Fruit fly (Drosophila melanogaster) whole organism, embryonic: ENCODE data around the gene Bcs1.
A peak's percentile ranks its signal among the peaks of the same experiment; 100 is the strongest.

Source experiments
- Asciz ChIP-seq: fragments of 200-800 bp; sonication (Bioruptor generic); optimal IDR thresholded peaks from 2 replicates; lab custom pipeline; 2017; ENCODE audit warnings: missing biosample characterization, mild to moderate bottlenecking, missing genetic modification characterization, missing genetic modification reagents
- CG10274 ChIP-seq: fragments of 200-800 bp; sonication (Bioruptor generic); optimal IDR thresholded peaks from 3 replicates; lab custom pipeline; 2017; ENCODE audit warnings: missing biosample characterization, mild to moderate bottlenecking, missing genetic modification characterization
- CG13424 ChIP-seq: fragments of 200-800 bp; sonication (Bioruptor generic); optimal IDR thresholded peaks from 2 replicates; lab custom pipeline; 2019; ENCODE audit warnings: missing biosample characterization, mild to moderate bottlenecking, missing genetic modification characterization, moderate library complexity
- CG14710 ChIP-seq: fragments of 200-800 bp; sonication (Bioruptor generic); optimal IDR thresholded peaks from 3 replicates; lab custom pipeline; 2019; ENCODE audit warnings: missing biosample characterization, mild to moderate bottlenecking, missing genetic modification characterization, moderate library complexity
- CG16779 ChIP-seq: fragments of 200-800 bp; sonication (Bioruptor generic); IDR thresholded peaks from 2 replicates; pipeline ENCODE4 v1.3.6; 2022; ENCODE audit warnings: missing biosample characterization, missing genetic modification characterization
- CG16863 ChIP-seq: fragments of 200-800 bp; sonication (Bioruptor generic); optimal IDR thresholded peaks from 3 replicates; lab custom pipeline; 2016; ENCODE audit warnings: missing biosample characterization, missing genetic modification characterization
- CG17829 ChIP-seq: fragments of 200-800 bp; optimal IDR thresholded peaks from 2 replicates; lab custom pipeline; 2019; ENCODE audit warnings: missing biosample characterization, mild to moderate bottlenecking, missing genetic modification characterization, moderate library complexity
- CG18262 ChIP-seq: fragments of 200-800 bp; optimal IDR thresholded peaks from 3 replicates; lab custom pipeline; 2019; ENCODE audit warnings: missing biosample characterization, mild to moderate bottlenecking, missing genetic modification characterization, moderate library complexity
- CG2202 ChIP-seq: fragments of 200-800 bp; sonication (Bioruptor generic); optimal IDR thresholded peaks from 2 replicates; lab custom pipeline; 2018; ENCODE audit warnings: missing biosample characterization, mild to moderate bottlenecking, missing genetic modification characterization
- CG4360 ChIP-seq: fragments of 200-800 bp; sonication (Bioruptor generic); IDR thresholded peaks from 2 replicates; pipeline ENCODE4 v1.3.6; 2022; ENCODE audit warnings: missing biosample characterization, missing genetic modification characterization
- CG4404 ChIP-seq: fragments of 200-800 bp; sonication (Bioruptor generic); IDR thresholded peaks from 2 replicates; pipeline ENCODE4 v1.3.6; 2022; ENCODE audit warnings: missing biosample characterization, missing genetic modification characterization
- CG5180 ChIP-seq: fragments of 200-800 bp; sonication (Bioruptor generic); optimal IDR thresholded peaks from 3 replicates; lab custom pipeline; 2017; ENCODE audit warnings: missing biosample characterization, missing genetic modification characterization, mild to moderate bottlenecking, moderate library complexity, missing genetic modification reagents
- CG7928 ChIP-seq: fragments of 200-800 bp; sonication (Bioruptor generic); optimal IDR thresholded peaks from 2 replicates; lab custom pipeline; 2017; ENCODE audit warnings: missing biosample characterization, mild to moderate bottlenecking, missing genetic modification characterization
- CG9797 ChIP-seq: fragments of 200-800 bp; sonication (Bioruptor generic); optimal IDR thresholded peaks from 3 replicates; lab custom pipeline; 2018; ENCODE audit warnings: missing biosample characterization, mild to moderate bottlenecking, missing genetic modification characterization
- Dek ChIP-seq: fragments of 200-800 bp; sonication (Bioruptor generic); optimal IDR thresholded peaks from 3 replicates; lab custom pipeline; 2019; ENCODE audit warnings: missing biosample characterization, mild to moderate bottlenecking, missing genetic modification characterization, moderate library complexity
- Dfd ChIP-seq, 2 experiments: fragments of >200 bp; optimal IDR thresholded peaks; 2 replicates each; lab custom pipeline; 2017; ENCODE audit warnings: missing biosample characterization in 2 of 2, missing genetic modification characterization in 2 of 2
- Dip3 ChIP-seq: fragments of 200-800 bp; sonication (Bioruptor generic); optimal IDR thresholded peaks from 3 replicates; lab custom pipeline; 2016; ENCODE audit warnings: missing biosample characterization, missing genetic modification characterization
- E2f1 ChIP-seq: fragments of 200-800 bp; sonication (Bioruptor generic); IDR thresholded peaks from 2 replicates; pipeline ENCODE4 v1.3.6; 2022; ENCODE audit warnings: missing biosample characterization, missing genetic modification characterization
- Fer3 ChIP-seq: fragments of 200-800 bp; sonication (Bioruptor generic); optimal IDR thresholded peaks from 2 replicates; lab custom pipeline; 2018; ENCODE audit warnings: missing biosample characterization, mild to moderate bottlenecking, missing genetic modification characterization, moderate library complexity
- HHEX ChIP-seq: fragments of 200-800 bp; sonication (Bioruptor generic); optimal IDR thresholded peaks from 3 replicates; lab custom pipeline; 2017; ENCODE audit warnings: missing biosample characterization, mild to moderate bottlenecking, missing genetic modification characterization, missing genetic modification reagents
- HLH3B ChIP-seq: fragments of 200-800 bp; sonication (Bioruptor generic); IDR thresholded peaks from 2 replicates; pipeline ENCODE4 v1.3.6; 2022; ENCODE audit warnings: missing biosample characterization, missing genetic modification characterization
- HLHmδ ChIP-seq: fragments of 200-800 bp; sonication (Bioruptor generic); optimal IDR thresholded peaks from 2 replicates; lab custom pipeline; 2018; ENCODE audit warnings: missing biosample characterization, mild to moderate bottlenecking, missing genetic modification characterization, moderate library complexity
- Kr ChIP-seq: fragments of 200-800 bp; sonication (Bioruptor generic); optimal IDR thresholded peaks from 2 replicates; lab custom pipeline; 2017; ENCODE audit warnings: missing biosample characterization, mild to moderate bottlenecking, missing genetic modification characterization
- Mad ChIP-seq: fragments of 200-800 bp; sonication (Bioruptor generic); optimal IDR thresholded peaks from 2 replicates; lab custom pipeline; 2016; ENCODE audit warnings: missing biosample characterization, missing genetic modification characterization
- Myb ChIP-seq: fragments of 200-800 bp; sonication (Bioruptor generic); optimal IDR thresholded peaks from 2 replicates; lab custom pipeline; 2016; ENCODE audit warnings: missing biosample characterization, missing genetic modification characterization
- Neu2 ChIP-seq: fragments of 200-800 bp; sonication (Bioruptor generic); optimal IDR thresholded peaks from 3 replicates; lab custom pipeline; 2016; ENCODE audit warnings: missing biosample characterization, missing genetic modification characterization, borderline replicate concordance
- Sin3A ChIP-seq: fragments of >200 bp; optimal IDR thresholded peaks from 2 replicates; lab custom pipeline; 2018
- Sox100B ChIP-seq: fragments of 200-800 bp; sonication (Bioruptor generic); optimal IDR thresholded peaks from 3 replicates; lab custom pipeline; 2018; ENCODE audit warnings: missing biosample characterization, mild to moderate bottlenecking, missing genetic modification characterization
- TFAM ChIP-seq: fragments of 200-800 bp; sonication (Bioruptor generic); optimal IDR thresholded peaks from 2 replicates; lab custom pipeline; 2017; ENCODE audit warnings: missing biosample characterization, missing genetic modification characterization, inconsistent platforms
- ab ChIP-seq: fragments of 200-800 bp; sonication (Bioruptor generic); optimal IDR thresholded peaks from 2 replicates; lab custom pipeline; 2016; ENCODE audit warnings: missing biosample characterization, missing genetic modification characterization
- abd-A ChIP-seq: fragments of 200-800 bp; sonication (Bioruptor generic); optimal IDR thresholded peaks from 3 replicates; lab custom pipeline; 2019; ENCODE audit warnings: missing biosample characterization, mild to moderate bottlenecking, missing genetic modification characterization, moderate library complexity
- aop ChIP-seq: fragments of 200-800 bp; sonication (Bioruptor generic); IDR thresholded peaks from 2 replicates; pipeline ENCODE4 v1.3.6; 2022; ENCODE audit warnings: missing biosample characterization, missing genetic modification characterization
- crc ChIP-seq: fragments of 200-800 bp; sonication (Bioruptor generic); optimal IDR thresholded peaks from 2 replicates; lab custom pipeline; 2016; ENCODE audit warnings: missing biosample characterization, missing genetic modification characterization
- croc ChIP-seq: fragments of 200-800 bp; sonication (Bioruptor generic); conservative IDR thresholded peaks from 3 replicates; pipeline ENCODE4 v1.3.6; 2022; ENCODE audit warnings: missing biosample characterization, missing genetic modification characterization
- danr ChIP-seq: fragments of 200-800 bp; sonication (Bioruptor generic); IDR thresholded peaks from 2 replicates; pipeline ENCODE4 v1.3.6; 2022; ENCODE audit warnings: missing biosample characterization, missing genetic modification characterization
- dmrt99B ChIP-seq: fragments of 200-800 bp; sonication (Bioruptor generic); optimal IDR thresholded peaks from 2 replicates; lab custom pipeline; 2018; ENCODE audit warnings: missing biosample characterization, mild to moderate bottlenecking, missing genetic modification characterization, moderate library complexity
- ems ChIP-seq: fragments of 200-800 bp; sonication (Bioruptor generic); optimal IDR thresholded peaks from 3 replicates; lab custom pipeline; 2016; ENCODE audit warnings: missing biosample characterization, missing genetic modification characterization
- fd102C ChIP-seq: fragments of 200-800 bp; sonication (Bioruptor generic); optimal IDR thresholded peaks from 2 replicates; lab custom pipeline; 2018; ENCODE audit warnings: missing biosample characterization, mild to moderate bottlenecking, missing genetic modification characterization, moderate library complexity
- gro ChIP-seq: fragments of 200-800 bp; sonication (Bioruptor generic); optimal IDR thresholded peaks from 2 replicates; lab custom pipeline; 2016; ENCODE audit warnings: missing biosample characterization, missing genetic modification characterization
- gsb ChIP-seq: fragments of 200-800 bp; sonication (Bioruptor generic); IDR thresholded peaks from 2 replicates; pipeline ENCODE4 v1.3.6; 2022; ENCODE audit warnings: missing biosample characterization, missing genetic modification characterization
- inv ChIP-seq: fragments of 200-800 bp; sonication (Bioruptor generic); IDR thresholded peaks from 2 replicates; pipeline ENCODE4 v1.3.6; 2022; ENCODE audit warnings: missing biosample characterization, missing genetic modification characterization; ENCODE audit not compliant: partially characterized antibody
- luna ChIP-seq: fragments of 200-800 bp; sonication (Bioruptor generic); optimal IDR thresholded peaks from 2 replicates; lab custom pipeline; 2016; ENCODE audit warnings: missing biosample characterization, missing genetic modification characterization
- otp ChIP-seq: fragments of 200-800 bp; sonication (Bioruptor generic); IDR thresholded peaks from 3 replicates; pipeline ENCODE4, ENCODE4 v1.3.6; 2022; ENCODE audit warnings: missing biosample characterization, missing genetic modification characterization
- peb ChIP-seq: fragments of 200-800 bp; sonication (Bioruptor generic); IDR thresholded peaks from 2 replicates; pipeline ENCODE4 v1.3.6; 2022; ENCODE audit warnings: missing biosample characterization, missing genetic modification characterization
- pfk ChIP-seq: fragments of 200-800 bp; sonication (Bioruptor generic); optimal IDR thresholded peaks from 2 replicates; lab custom pipeline; 2018; ENCODE audit warnings: missing biosample characterization, mild to moderate bottlenecking, missing genetic modification characterization, moderate library complexity
- sob ChIP-seq: fragments of 200-800 bp; sonication (Bioruptor generic); IDR thresholded peaks from 2 replicates; pipeline ENCODE4 v1.3.6; 2022; ENCODE audit warnings: missing biosample characterization, missing genetic modification characterization
- stwl ChIP-seq: fragments of 200-800 bp; sonication (Bioruptor generic); optimal IDR thresholded peaks from 3 replicates; lab custom pipeline; 2018; ENCODE audit warnings: missing biosample characterization, mild to moderate bottlenecking, missing genetic modification characterization, moderate library complexity
- tin ChIP-seq: fragments of 200-800 bp; sonication (Bioruptor generic); optimal IDR thresholded peaks from 3 replicates; lab custom pipeline; 2016; ENCODE audit warnings: missing biosample characterization, missing genetic modification characterization
- wek ChIP-seq: fragments of 200-800 bp; sonication (Bioruptor generic); optimal IDR thresholded peaks from 3 replicates; lab custom pipeline; 2018; ENCODE audit warnings: missing biosample characterization, mild to moderate bottlenecking, missing genetic modification characterization, moderate library complexity
- z ChIP-seq: fragments of 200-800 bp; sonication (Bioruptor generic); IDR thresholded peaks from 3 replicates; pipeline ENCODE4 v1.3.6; 2022; ENCODE audit warnings: missing biosample characterization, missing genetic modification characterization

Bcs1 gene

dm6 chr2L:10220501-10221386, 1.7 kb upstream of the Bcs1 start, which contains the start of the genes Npc1a and Prosalpha6 (continued):
- TF ChIP-seq pfk (GFP tag; lab: Kevin White, UChicago) (peak; percentile 95), Neu2 (GFP tag; lab: Kevin White, UChicago) (no peak), aop (GFP tag; lab: Robert Waterston, UW) (no peak), CG4404 (GFP tag; lab: Robert Waterston, UW) (no peak), fd102C (GFP tag; lab: Kevin White, UChicago) (no peak), ems (GFP tag; lab: Kevin White, UChicago) (no peak), CG10274 (GFP tag; lab: Kevin White, UChicago) (no peak), danr (GFP tag; lab: Robert Waterston, UW) (no peak), gsb (no peak), z (GFP tag; lab: Robert Waterston, UW) (no peak), CG14710 (tag; lab: Kevin White, UChicago) (peak; percentile 70), Myb (GFP tag; lab: Kevin White, UChicago) (peak; percentile 11), dmrt99B (tag; lab: Kevin White, UChicago) (no peak), Dek (tag; lab: Kevin White, UChicago) (no peak), CG16863 (no peak), Sin3A (peak; percentile 47), HHEX (GFP tag; lab: Kevin White, UChicago) (no peak), Fer3 (tag; lab: Kevin White, UChicago) (no peak), CG9797 (peak; percentile 42), Dfd (GFP tag; optimal IDR thresholded peaks at IDR 0.05; lab: Kevin White, UChicago) (no peak), ab (GFP tag; lab: Kevin White, UChicago) (peak; percentile 20), E2f1 (GFP tag; lab: Robert Waterston, UW) (no peak), abd-A (tag; lab: Kevin White, UChicago) (no peak), croc (no peak), Sox100B (GFP tag; lab: Kevin White, UChicago) (no peak), HLH3B (GFP tag; lab: Robert Waterston, UW) (no peak), CG5180 (GFP tag; lab: Kevin White, UChicago) (peak; percentile 21), CG7928 (GFP tag; lab: Kevin White, UChicago) (no peak), Dip3 (GFP tag; lab: Kevin White, UChicago) (no peak), Asciz (GFP tag; lab: Kevin White, UChicago) (no peak), luna (GFP tag; lab: Kevin White, UChicago) (peak; percentile 2), inv (GFP tag; lab: Robert Waterston, UW) (peak; percentile 66; the same call in 1 of the 2 replicates), Mad (GFP tag; lab: Kevin White, UChicago) (peak; percentile 30), stwl (tag; lab: Kevin White, UChicago) (peak; percentile 34), CG18262 (tag; lab: Kevin White, UChicago) (peak; percentile 32), HLHmδ (GFP tag; lab: Kevin White, UChicago) (no peak), CG17829 (tag; lab: Kevin White, UChicago) (peak; percentile 31), CG13424 (tag; lab: Kevin White, UChicago) (no peak), peb (GFP tag; lab: Robert Waterston, UW) (no peak), otp (no peak), sob (no peak), wek (no peak), TFAM (GFP tag; lab: Kevin White, UChicago) (no peak), CG16779 (GFP tag; lab: Robert Waterston, UW) (no peak), Kr (GFP tag; lab: Kevin White, UChicago) (no peak), gro (GFP tag; lab: Kevin White, UChicago) (no peak), CG4360 (no peak), tin (GFP tag; lab: Kevin White, UChicago) (no peak), crc (no peak), CG2202 (no peak)
